Fruit fly (Drosophila melanogaster): ENCODE data around the gene CG9555.
A peak's percentile ranks its signal among the peaks of the same experiment; 100 is the strongest.

CG9555 gene

DNA sequence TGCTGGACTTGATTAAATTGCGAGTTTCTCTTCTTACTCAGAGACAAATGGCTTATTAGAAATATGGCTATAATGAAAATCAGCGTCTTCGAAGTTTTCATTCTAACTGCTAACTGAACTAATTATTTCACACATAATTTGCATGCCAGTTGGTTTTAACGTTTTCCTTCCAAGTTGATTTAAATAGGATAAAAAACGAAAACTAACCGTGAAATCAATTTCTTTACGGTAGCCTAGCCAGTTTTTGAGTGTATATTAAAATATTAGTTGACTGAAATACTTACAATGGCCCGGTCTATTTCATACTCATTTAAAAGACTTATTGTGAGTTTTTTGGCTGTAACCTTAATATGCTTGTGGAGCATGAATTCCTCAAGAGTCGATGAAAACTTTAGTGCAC, 29.3 kb upstream of the CG9555 start, which contains the start of the genes CG9525 and CG32985:
CG9525 (minus strand) TSS at position 101 of the 400 bp plus-strand sequence.
CG32985 (plus strand) TSS at position 280 of the 400 bp plus-strand sequence.
- TF ChIP-seq CG8359 (GFP tag; optimal IDR thresholded peaks at IDR 0.05; ENCODE audit: borderline replicate concordance) (no peak), nerfin-1 (tag; optimal IDR thresholded peaks at IDR 0.05) (no peak), Hr78 (GFP tag; optimal IDR thresholded peaks at IDR 0.05) (no peak), CG12236 (GFP tag; optimal IDR thresholded peaks at IDR 0.05) (no peak), cato (GFP tag; optimal IDR thresholded peaks at IDR 0.05; ENCODE audit: borderline replicate concordance) (no peak), jigr1 (GFP tag; IDR thresholded peaks at IDR 0.05) (no peak), Sry-δ (GFP tag; optimal IDR thresholded peaks at IDR 0.05) (no peak)

DNA sequence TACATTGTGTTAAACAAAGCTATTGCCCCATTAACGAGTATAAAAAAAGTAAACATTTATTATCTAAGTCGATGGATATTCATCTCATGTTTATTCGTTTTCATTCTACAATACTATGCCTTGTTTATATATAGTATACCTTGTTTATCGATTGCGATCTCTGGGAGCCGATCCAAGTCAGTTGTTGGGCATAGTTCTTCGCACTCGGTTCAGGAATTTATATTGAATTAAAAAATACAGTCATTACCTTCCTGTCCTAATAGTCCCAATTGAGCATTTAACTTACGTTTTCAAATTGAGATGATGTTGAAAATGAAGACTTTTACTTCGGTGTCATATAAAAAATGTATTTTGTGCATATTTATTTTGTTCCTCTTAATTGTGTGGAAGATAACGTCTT, 26.9 kb upstream of the CG9555 start, which contains the start of gene CG32984:
CG32984 (plus strand) TSS at position 301 of the 400 bp plus-strand sequence.
- no peak for TF ChIP-seq Fer2 (tag; optimal IDR thresholded peaks at IDR 0.05)

DNA sequence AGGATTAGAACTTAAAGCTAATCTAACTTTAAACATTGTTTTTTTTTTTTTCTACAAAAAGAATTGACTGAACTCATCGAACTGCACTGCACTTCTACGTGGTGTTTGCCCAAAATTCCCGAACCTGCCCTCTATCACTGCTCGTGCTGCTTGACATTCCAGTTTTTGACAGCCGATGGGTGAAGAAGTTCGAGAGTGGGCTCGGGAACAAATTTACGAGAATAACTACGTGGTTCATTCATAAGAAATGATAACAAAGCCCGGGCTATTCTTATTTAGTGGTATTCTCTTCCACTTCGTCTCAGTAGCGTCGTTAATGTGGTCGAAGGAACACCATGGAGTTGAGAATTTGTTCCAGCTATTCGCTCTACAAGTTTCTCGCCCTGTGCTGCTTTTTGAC, 24.3 kb upstream of the CG9555 start, which contains the start of gene CG18088:
CG18088 (plus strand) TSS at position 301 of the 400 bp plus-strand sequence.
- TF ChIP-seq Atf-2 (GFP tag; optimal IDR thresholded peaks at IDR 0.05) (no peak), CG4854 (GFP tag; optimal IDR thresholded peaks at IDR 0.05) (no peak), MESR4 (GFP tag; optimal IDR thresholded peaks at IDR 0.05) (no peak), psq (GFP tag; optimal IDR thresholded peaks at IDR 0.05) (no peak), CG8765 (GFP tag; IDR thresholded peaks at IDR 0.05) (no peak), ro (GFP tag; IDR thresholded peaks at IDR 0.05) (no peak), Deaf1 (tag; optimal IDR thresholded peaks at IDR 0.05) (peak; percentile 45), zfh2 (GFP tag; optimal IDR thresholded peaks at IDR 0.05) (no peak)

DNA sequence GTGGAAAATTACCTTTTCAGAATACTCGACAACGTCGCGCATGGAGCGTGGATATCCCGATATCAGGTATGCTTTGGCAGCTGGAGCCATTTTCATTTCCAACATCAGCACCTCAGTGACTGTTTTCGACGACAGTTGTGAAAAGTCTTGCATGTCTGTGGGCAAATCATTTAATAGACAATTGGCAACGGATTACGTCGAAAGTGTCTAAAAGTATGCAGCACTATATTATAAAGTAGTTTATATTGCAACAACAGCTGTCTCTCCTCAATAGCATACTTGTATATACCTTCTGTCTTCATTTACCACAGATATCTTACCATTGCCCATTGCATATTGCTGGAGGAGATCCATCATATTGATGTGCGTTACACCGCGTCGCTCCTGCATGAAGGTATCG, 18.6 kb upstream of the CG9555 start:
- no peak for TF ChIP-seq Sin3A (optimal IDR thresholded peaks at IDR 0.05)
- TF ChIP-seq CG1529 (GFP tag; optimal IDR thresholded peaks at IDR 0.05), result no peak
- no peak for TF ChIP-seq CG13296 (GFP tag; optimal IDR thresholded peaks at IDR 0.05)
- TF ChIP-seq dati (GFP tag; IDR thresholded peaks at IDR 0.05), result no peak
- TF ChIP-seq CG8290 (GFP tag; optimal IDR thresholded peaks at IDR 0.05), result peak; percentile 70
- peak in 1 of 2 experiments; percentile 38 for TF ChIP-seq CG8290 (tag; optimal IDR thresholded peaks at IDR 0.05)
- no peak for TF ChIP-seq toy (GFP tag; IDR thresholded peaks at IDR 0.05)
- TF ChIP-seq hb (GFP tag; IDR thresholded peaks at IDR 0.05; ENCODE audit: partially characterized antibody), result no peak
- TF ChIP-seq CG12236 (GFP tag; optimal IDR thresholded peaks at IDR 0.05), result no peak
- TF ChIP-seq CG17612 (GFP tag; IDR thresholded peaks at IDR 0.05), result peak; percentile 100
- TF ChIP-seq esg (GFP tag; conservative IDR thresholded peaks at IDR 0.05), result no peak

DNA sequence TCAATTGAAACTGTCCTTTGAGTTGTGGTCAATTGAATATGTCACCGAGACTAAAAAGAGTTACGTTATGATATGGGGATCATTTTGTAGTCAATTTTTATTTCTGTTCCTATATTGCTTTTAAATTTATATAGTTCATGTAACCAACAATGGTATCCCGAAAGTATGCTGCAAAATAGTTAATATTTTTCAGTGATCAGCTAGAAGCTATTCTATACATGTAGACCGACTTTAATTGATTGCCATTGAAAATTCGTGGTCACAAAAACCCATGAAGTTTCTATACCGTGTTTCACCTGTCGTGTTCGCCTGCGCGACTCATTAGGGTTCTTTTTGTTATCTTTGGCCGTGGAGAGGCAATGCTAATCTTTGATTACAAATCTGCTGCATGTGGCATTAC, 17.0 kb upstream of the CG9555 start:
- TF ChIP-seq gcm2 (GFP tag; optimal IDR thresholded peaks at IDR 0.05), result no peak
- TF ChIP-seq Ada2b (GFP tag; IDR thresholded peaks at IDR 0.05), result no peak
- no peak for TF ChIP-seq lbe (GFP tag; optimal IDR thresholded peaks at IDR 0.05)
- no peak for TF ChIP-seq NC2β (GFP tag; optimal IDR thresholded peaks at IDR 0.05)
- no peak for TF ChIP-seq Hr51 (GFP tag; optimal IDR thresholded peaks at IDR 0.05)
- peak; percentile 93 for TF ChIP-seq CG2199 (GFP tag; IDR thresholded peaks at IDR 0.05)
- no peak for TF ChIP-seq CG42726 (GFP tag; IDR thresholded peaks at IDR 0.05; ENCODE audit: partially characterized antibody)
- peak; percentile 5 for TF ChIP-seq CG15601 (tag; optimal IDR thresholded peaks at IDR 0.05)
- no peak for TF ChIP-seq CG7372 (GFP tag; IDR thresholded peaks at IDR 0.05)
- TF ChIP-seq CHES-1-like (GFP tag; optimal IDR thresholded peaks at IDR 0.05), result no peak
- TF ChIP-seq Mes4 (GFP tag; optimal IDR thresholded peaks at IDR 0.05), result no peak
- no peak for TF ChIP-seq Rx (GFP tag; IDR thresholded peaks at IDR 0.05)
- TF ChIP-seq CG9437 (GFP tag; optimal IDR thresholded peaks at IDR 0.05), result no peak
- TF ChIP-seq Lhr (GFP tag; optimal IDR thresholded peaks at IDR 0.05), result no peak
- no peak for TF ChIP-seq CG6654 (GFP tag; optimal IDR thresholded peaks at IDR 0.05)
- no peak for TF ChIP-seq CG2202 (tag; optimal IDR thresholded peaks at IDR 0.05)
- peak; percentile 2 for TF ChIP-seq sug (tag; optimal IDR thresholded peaks at IDR 0.05)
- no peak for TF ChIP-seq CG32772 (GFP tag; IDR thresholded peaks at IDR 0.05)
- TF ChIP-seq Fer2 (tag; optimal IDR thresholded peaks at IDR 0.05), result no peak
- TF ChIP-seq YL-1 (GFP tag; optimal IDR thresholded peaks at IDR 0.05), result no peak
- no peak for TF ChIP-seq CG14667 (GFP tag; IDR thresholded peaks at IDR 0.05)

Data from whole organism, embryonic.